Fruit fly (Drosophila melanogaster) whole organism, prepupa: ENCODE data around the gene gkt.

ENCODE experiments used
- Blimp-1 ChIP-seq: fragments of 200-800 bp; sonication (Bioruptor generic); optimal IDR thresholded peaks from 3 replicates; lab custom pipeline; 2017; ENCODE audit warnings: missing biosample characterization, missing genetic modification characterization, mild to moderate bottlenecking, moderate library complexity, missing genetic modification reagents
- CG10631 ChIP-seq: fragments of 200-800 bp; sonication (Bioruptor generic); optimal IDR thresholded peaks from 2 replicates; lab custom pipeline; 2016; ENCODE audit warnings: missing biosample characterization, missing genetic modification characterization
- CG10669 ChIP-seq: fragments of 200-800 bp; sonication (Bioruptor generic); optimal IDR thresholded peaks from 3 replicates; lab custom pipeline; 2018; ENCODE audit warnings: missing biosample characterization, mild to moderate bottlenecking, missing genetic modification characterization, moderate library complexity
- CG11762 ChIP-seq: fragments of 200-800 bp; sonication (Bioruptor generic); optimal IDR thresholded peaks from 3 replicates; lab custom pipeline; 2016; ENCODE audit warnings: missing biosample characterization, missing genetic modification characterization; ENCODE audit not compliant: insufficient read depth
- CG11902 ChIP-seq: fragments of 200-800 bp; sonication (Bioruptor generic); optimal IDR thresholded peaks from 3 replicates; lab custom pipeline; 2016; ENCODE audit warnings: missing biosample characterization, missing genetic modification characterization
- CG15336 ChIP-seq: fragments of 200-800 bp; sonication (Bioruptor generic); IDR thresholded peaks from 2 replicates; pipeline ENCODE4 v1.3.6; 2022; ENCODE audit warnings: missing biosample characterization, missing genetic modification characterization
- CG1621 ChIP-seq: fragments of 200-800 bp; sonication (Bioruptor generic); optimal IDR thresholded peaks from 3 replicates; lab custom pipeline; 2018; ENCODE audit warnings: missing biosample characterization, mild to moderate bottlenecking, missing genetic modification characterization
- CG16779 ChIP-seq: fragments of 200-800 bp; sonication (Bioruptor generic); optimal IDR thresholded peaks from 3 replicates; lab custom pipeline; 2017; ENCODE audit warnings: missing biosample characterization, mild to moderate bottlenecking, missing genetic modification characterization
- CG3032 ChIP-seq: fragments of 200-800 bp; optimal IDR thresholded peaks from 2 replicates; lab custom pipeline; 2019; ENCODE audit warnings: missing biosample characterization, mild to moderate bottlenecking, missing genetic modification characterization, moderate library complexity
- CG31627 ChIP-seq: fragments of 200-800 bp; sonication (Bioruptor generic); optimal IDR thresholded peaks from 3 replicates; lab custom pipeline; 2016; ENCODE audit warnings: missing biosample characterization, missing genetic modification characterization
- CG32006 ChIP-seq: fragments of 200-800 bp; sonication (Bioruptor generic); optimal IDR thresholded peaks from 3 replicates; lab custom pipeline; 2017; ENCODE audit warnings: missing biosample characterization, mild to moderate bottlenecking, missing genetic modification characterization
- CG34406 ChIP-seq: fragments of 200-800 bp; sonication (Bioruptor generic); optimal IDR thresholded peaks from 3 replicates; lab custom pipeline; 2016; ENCODE audit warnings: missing biosample characterization, missing genetic modification characterization
- CG4318 ChIP-seq: fragments of 200-800 bp; sonication (Bioruptor generic); optimal IDR thresholded peaks from 3 replicates; lab custom pipeline; 2017; ENCODE audit warnings: missing biosample characterization, mild to moderate bottlenecking, missing genetic modification characterization
- CG6276 ChIP-seq: fragments of 200-800 bp; sonication (Bioruptor generic); optimal IDR thresholded peaks from 2 replicates; lab custom pipeline; 2017; ENCODE audit warnings: missing biosample characterization, mild to moderate bottlenecking, missing genetic modification characterization
- CG6808 ChIP-seq: fragments of 200-800 bp; sonication (Bioruptor generic); optimal IDR thresholded peaks from 3 replicates; lab custom pipeline; 2017; ENCODE audit warnings: missing biosample characterization, missing genetic modification characterization, mild to moderate bottlenecking, moderate library complexity, missing genetic modification reagents
- CG6854 ChIP-seq: fragments of 200-800 bp; sonication (Bioruptor generic); optimal IDR thresholded peaks from 2 replicates; lab custom pipeline; 2017; ENCODE audit warnings: missing biosample characterization, mild to moderate bottlenecking, missing genetic modification characterization
- CG7368 ChIP-seq: fragments of 200-800 bp; sonication (Bioruptor generic); optimal IDR thresholded peaks from 3 replicates; lab custom pipeline; 2016; ENCODE audit warnings: missing biosample characterization, missing genetic modification characterization
- CG8119 ChIP-seq: fragments of 200-800 bp; sonication (Bioruptor generic); IDR thresholded peaks from 3 replicates; pipeline ENCODE4 v1.3.6; 2022; ENCODE audit warnings: missing biosample characterization, missing genetic modification characterization
- CG8319 ChIP-seq: fragments of 200-800 bp; sonication (Bioruptor generic); optimal IDR thresholded peaks from 3 replicates; lab custom pipeline; 2016; ENCODE audit warnings: missing biosample characterization, missing genetic modification characterization
- CG9139 ChIP-seq: fragments of 200-800 bp; sonication (Bioruptor generic); optimal IDR thresholded peaks from 3 replicates; lab custom pipeline; 2017; ENCODE audit warnings: missing biosample characterization, mild to moderate bottlenecking, missing genetic modification characterization
- Eip75B ChIP-seq: fragments of 200-800 bp; sonication (Bioruptor generic); optimal IDR thresholded peaks from 3 replicates; lab custom pipeline; 2016; ENCODE audit warnings: missing biosample characterization, missing genetic modification characterization
- Eip78C ChIP-seq: fragments of 200-800 bp; sonication (Bioruptor generic); peaks from one replicate; lab custom pipeline; 2016; ENCODE audit warnings: missing biosample characterization, missing genetic modification characterization
- Eip93F ChIP-seq: fragments of 200-800 bp; sonication (Bioruptor generic); optimal IDR thresholded peaks from 2 replicates; lab custom pipeline; 2016; ENCODE audit warnings: missing biosample characterization, mild to moderate bottlenecking, missing genetic modification characterization
- Ets21C ChIP-seq: fragments of 200-800 bp; sonication (Bioruptor generic); optimal IDR thresholded peaks from 3 replicates; lab custom pipeline; 2016; ENCODE audit warnings: missing biosample characterization, missing genetic modification characterization
- Ets96B ChIP-seq: fragments of 200-800 bp; optimal IDR thresholded peaks from 2 replicates; lab custom pipeline; 2019; ENCODE audit warnings: missing biosample characterization, mild to moderate bottlenecking, missing genetic modification characterization, moderate library complexity
- Gug ChIP-seq: fragments of 200-800 bp; sonication (Bioruptor generic); IDR thresholded peaks from 2 replicates; pipeline ENCODE4 v1.3.6; 2022; ENCODE audit warnings: missing biosample characterization, missing genetic modification characterization
- Hr38 ChIP-seq: sonication (Bioruptor generic); optimal IDR thresholded peaks from 2 replicates; lab custom pipeline; 2016; ENCODE audit warnings: missing biosample characterization, missing genetic modification characterization
- Hr39 ChIP-seq: fragments of 200-800 bp; sonication (Bioruptor generic); optimal IDR thresholded peaks from 2 replicates; lab custom pipeline; 2016; ENCODE audit warnings: missing biosample characterization, missing genetic modification characterization
- Lpt ChIP-seq: fragments of 200-800 bp; sonication (Bioruptor generic); optimal IDR thresholded peaks from 3 replicates; lab custom pipeline; 2016; ENCODE audit warnings: missing biosample characterization, missing genetic modification characterization
- Met ChIP-seq: fragments of 200-800 bp; sonication (Bioruptor generic); optimal IDR thresholded peaks from 3 replicates; lab custom pipeline; 2016; ENCODE audit warnings: missing biosample characterization, missing genetic modification characterization
- OdsH ChIP-seq: fragments of 200-800 bp; sonication (Bioruptor generic); optimal IDR thresholded peaks from 3 replicates; lab custom pipeline; 2016; ENCODE audit warnings: missing biosample characterization, missing genetic modification characterization
- Smox ChIP-seq: fragments of 200-800 bp; sonication (Bioruptor generic); optimal IDR thresholded peaks from 3 replicates; lab custom pipeline; 2016; ENCODE audit warnings: missing biosample characterization, missing genetic modification characterization
- Sox14 ChIP-seq: fragments of 200-800 bp; sonication (Bioruptor generic); optimal IDR thresholded peaks from 3 replicates; lab custom pipeline; 2016; ENCODE audit warnings: missing biosample characterization, missing genetic modification characterization
- achi ChIP-seq: fragments of 200-800 bp; sonication (Bioruptor generic); optimal IDR thresholded peaks from 3 replicates; lab custom pipeline; 2016; ENCODE audit warnings: missing biosample characterization, missing genetic modification characterization
- acj6 ChIP-seq: fragments of 200-800 bp; sonication (Bioruptor generic); optimal IDR thresholded peaks from 3 replicates; lab custom pipeline; 2016; ENCODE audit warnings: missing biosample characterization, missing genetic modification characterization
- cyc ChIP-seq: fragments of 200-800 bp; sonication (Bioruptor generic); optimal IDR thresholded peaks from 3 replicates; lab custom pipeline; 2016; ENCODE audit warnings: missing biosample characterization, missing genetic modification characterization
- dac ChIP-seq: fragments of 200-800 bp; sonication (Bioruptor generic); optimal IDR thresholded peaks from 2 replicates; lab custom pipeline; 2017; ENCODE audit warnings: missing biosample characterization, mild to moderate bottlenecking, missing genetic modification characterization
- dsx ChIP-seq: fragments of 200-800 bp; optimal IDR thresholded peaks from 3 replicates; lab custom pipeline; 2019; ENCODE audit warnings: missing biosample characterization, mild to moderate bottlenecking, missing genetic modification characterization, moderate library complexity; ENCODE audit not compliant: poor library complexity, severe bottlenecking
- eg ChIP-seq: fragments of 200-800 bp; sonication (Bioruptor generic); IDR thresholded peaks from 3 replicates; pipeline ENCODE4 v1.3.6; 2022; ENCODE audit warnings: missing biosample characterization, missing genetic modification characterization
- esn ChIP-seq: fragments of 200-800 bp; sonication (Bioruptor generic); optimal IDR thresholded peaks from 2 replicates; lab custom pipeline; 2016; ENCODE audit warnings: missing biosample characterization, mild to moderate bottlenecking, missing genetic modification characterization, moderate library complexity
- fd59A ChIP-seq: fragments of 200-800 bp; sonication (Bioruptor generic); optimal IDR thresholded peaks from 2 replicates; lab custom pipeline; 2017; ENCODE audit warnings: missing biosample characterization, mild to moderate bottlenecking, missing genetic modification characterization, missing genetic modification reagents
- fd85E ChIP-seq: fragments of 200-800 bp; sonication (Bioruptor generic); optimal IDR thresholded peaks from 3 replicates; lab custom pipeline; 2016; ENCODE audit warnings: missing biosample characterization, missing genetic modification characterization
- fkh ChIP-seq: fragments of 200-800 bp; sonication (Bioruptor generic); optimal IDR thresholded peaks from 3 replicates; lab custom pipeline; 2017; ENCODE audit warnings: missing biosample characterization, mild to moderate bottlenecking, missing genetic modification characterization, moderate library complexity
- lz ChIP-seq: fragments of 200-800 bp; sonication (Bioruptor generic); optimal IDR thresholded peaks from 3 replicates; lab custom pipeline; 2016; ENCODE audit warnings: missing biosample characterization, missing genetic modification characterization
- net ChIP-seq: fragments of 200-800 bp; sonication (Bioruptor generic); optimal IDR thresholded peaks from 3 replicates; lab custom pipeline; 2016; ENCODE audit warnings: missing biosample characterization, missing genetic modification characterization
- pdm3 ChIP-seq: fragments of 200-800 bp; sonication (Bioruptor generic); optimal IDR thresholded peaks from 3 replicates; lab custom pipeline; 2016; ENCODE audit warnings: missing biosample characterization, missing genetic modification characterization
- salr ChIP-seq, 2 experiments: fragments of 200-800 bp; sonication (Bioruptor generic); optimal IDR thresholded peaks; 3 replicates each; lab custom pipeline; 2016 to 2018; ENCODE audit warnings: missing biosample characterization in 2 of 2, missing genetic modification characterization in 2 of 2, mild to moderate bottlenecking in 1 of 2
- spab ChIP-seq: fragments of 200-800 bp; sonication (Bioruptor generic); optimal IDR thresholded peaks from 2 replicates; lab custom pipeline; 2017; ENCODE audit warnings: missing biosample characterization, mild to moderate bottlenecking, missing genetic modification characterization, missing genetic modification reagents
- ss ChIP-seq, 2 experiments: fragments of 200-800 bp; sonication (Bioruptor generic); optimal IDR thresholded peaks; 2 replicates in 1 of 2; 3 replicates in 1 of 2; lab custom pipeline; 2017 to 2018; ENCODE audit warnings: mild to moderate bottlenecking in 2 of 2, missing biosample characterization in 2 of 2, missing genetic modification characterization in 2 of 2, moderate library complexity in 1 of 2
- svp ChIP-seq: fragments of 200-800 bp; sonication (Bioruptor generic); peaks from one replicate; lab custom pipeline; 2016; ENCODE audit warnings: missing biosample characterization, missing genetic modification characterization
- topi ChIP-seq: fragments of 200-800 bp; sonication (Bioruptor generic); optimal IDR thresholded peaks from 3 replicates; lab custom pipeline; 2016; ENCODE audit warnings: missing biosample characterization, missing genetic modification characterization
- vri ChIP-seq: fragments of 200-800 bp; sonication (Bioruptor generic); optimal IDR thresholded peaks from 3 replicates; lab custom pipeline; 2016; ENCODE audit warnings: missing biosample characterization, mild to moderate bottlenecking, missing genetic modification characterization

gkt gene

DNA sequence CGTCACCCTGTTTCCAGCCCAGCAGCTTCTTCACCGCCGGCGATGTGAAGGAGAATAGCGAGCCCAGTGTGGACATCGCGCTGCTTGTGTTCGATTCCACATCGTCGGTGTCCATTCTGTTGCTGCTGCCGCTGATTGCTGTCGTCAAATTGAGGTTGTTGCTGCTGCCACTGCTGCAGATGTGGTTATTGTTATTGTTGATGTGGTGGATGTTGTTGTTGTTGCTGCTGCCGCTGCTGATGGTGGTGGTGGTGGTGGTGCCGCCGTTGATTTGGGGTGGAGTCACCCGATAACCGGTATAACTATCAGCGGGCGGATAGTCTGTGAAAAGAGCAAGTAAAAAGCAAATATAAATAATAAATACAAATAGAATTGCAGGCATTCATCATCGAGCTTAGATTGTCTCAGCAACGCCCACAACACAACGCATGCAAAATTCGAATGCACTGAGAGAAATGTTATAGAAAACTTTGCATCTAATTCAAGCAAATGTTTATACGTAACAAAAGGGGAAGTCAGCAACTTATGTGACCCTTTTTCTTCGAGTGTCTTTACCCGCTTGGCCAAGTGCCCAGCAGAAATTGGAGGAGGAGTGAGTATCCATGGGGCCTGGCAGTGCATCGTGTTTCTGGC lies 10.7 kb upstream of the gkt start:
- TF ChIP-seq acj6 (no peak), fkh (GFP tag; lab: Kevin White, UChicago) (peak; percentile 8), CG11762 (no peak), fd59A (no peak), Met (no peak), CG16779 (tag; lab: Kevin White, UChicago) (no peak), eg (GFP tag; lab: Robert Waterston, UW) (peak; percentile 80), fd85E (no peak), Gug (peak; percentile 48; the same call in 1 of the 2 replicates), dac (GFP tag; lab: Kevin White, UChicago) (peak; percentile 8), CG7368 (no peak), CG34406 (GFP tag; lab: Kevin White, UChicago) (no peak), CG31627 (GFP tag; lab: Kevin White, UChicago) (no peak), dsx (GFP tag; lab: Kevin White, UChicago) (no peak), cyc (GFP tag; lab: Kevin White, UChicago) (no peak), spab (no peak), Lpt (GFP tag; lab: Kevin White, UChicago) (peak; percentile 66), salr (GFP tag; optimal IDR thresholded peaks at IDR 0.05; lab: Kevin White, UChicago) (no peak), Smox (GFP tag; lab: Kevin White, UChicago) (no peak), net (GFP tag; lab: Kevin White, UChicago) (peak; percentile 15), Ets96B (tag; lab: Kevin White, UChicago) (no peak), Sox14 (GFP tag; lab: Kevin White, UChicago) (no peak), CG10669 (GFP tag; lab: Kevin White, UChicago) (no peak), CG15336 (GFP tag; lab: Robert Waterston, UW) (peak; percentile 58), ss (GFP tag; optimal IDR thresholded peaks at IDR 0.05; lab: Kevin White, UChicago) (no peak), Blimp-1 (GFP tag; lab: Kevin White, UChicago) (no peak), esn (no peak), CG1621 (tag; lab: Kevin White, UChicago) (no peak), CG6808 (no peak), topi (GFP tag; lab: Kevin White, UChicago) (no peak), CG10631 (GFP tag; lab: Kevin White, UChicago) (no peak), pdm3 (GFP tag; lab: Kevin White, UChicago) (no peak), CG8119 (peak; percentile 69; the same call in 2 of the 3 replicates), achi (peak; percentile 27), CG8319 (GFP tag; lab: Kevin White, UChicago) (no peak), CG11902 (GFP tag; lab: Kevin White, UChicago) (no peak), OdsH (GFP tag; lab: Kevin White, UChicago) (peak; percentile 5), CG4318 (GFP tag; lab: Kevin White, UChicago) (peak; percentile 15), Ets21C (GFP tag; lab: Kevin White, UChicago) (no peak), Eip75B (GFP tag; lab: Kevin White, UChicago) (no peak), Eip93F (GFP tag; lab: Kevin White, UChicago) (no peak), CG6854 (GFP tag; lab: Kevin White, UChicago) (no peak), vri (GFP tag; lab: Kevin White, UChicago) (no peak), CG6276 (no peak), Hr38 (GFP tag; lab: Kevin White, UChicago) (no peak), CG3032 (tag; lab: Kevin White, UChicago) (no peak), svp (GFP tag; lab: Kevin White, UChicago) (no peak), lz (no peak), Hr39 (no peak), CG32006 (GFP tag; lab: Kevin White, UChicago) (peak; percentile 69), Eip78C (GFP tag; lab: Kevin White, UChicago) (peak; percentile 50), CG9139 (GFP tag; lab: Kevin White, UChicago) (no peak)
